Fruit fly (Drosophila melanogaster) whole organism, prepupa: Measurements from ENCODE around the gene upSET.

Experiments used
- Blimp-1 ChIP-seq: fragments of 200-800 bp; sonication (Bioruptor generic); optimal IDR thresholded peaks from 3 replicates; lab custom pipeline; 2017; ENCODE audit warnings: missing biosample characterization, missing genetic modification characterization, mild to moderate bottlenecking, moderate library complexity, missing genetic modification reagents
- CG10631 ChIP-seq: fragments of 200-800 bp; sonication (Bioruptor generic); optimal IDR thresholded peaks from 2 replicates; lab custom pipeline; 2016; ENCODE audit warnings: missing biosample characterization, missing genetic modification characterization
- CG11294 ChIP-seq: fragments of 200-800 bp; sonication (Bioruptor generic); IDR thresholded peaks from 2 replicates; pipeline ENCODE4 v1.3.6; 2022; ENCODE audit warnings: missing biosample characterization, missing genetic modification characterization
- CG15336 ChIP-seq: fragments of 200-800 bp; sonication (Bioruptor generic); IDR thresholded peaks from 2 replicates; pipeline ENCODE4 v1.3.6; 2022; ENCODE audit warnings: missing biosample characterization, missing genetic modification characterization
- CG1621 ChIP-seq: fragments of 200-800 bp; sonication (Bioruptor generic); optimal IDR thresholded peaks from 3 replicates; lab custom pipeline; 2018; ENCODE audit warnings: missing biosample characterization, mild to moderate bottlenecking, missing genetic modification characterization
- CG16779 ChIP-seq: fragments of 200-800 bp; sonication (Bioruptor generic); optimal IDR thresholded peaks from 3 replicates; lab custom pipeline; 2017; ENCODE audit warnings: missing biosample characterization, mild to moderate bottlenecking, missing genetic modification characterization
- CG3032 ChIP-seq: fragments of 200-800 bp; optimal IDR thresholded peaks from 2 replicates; lab custom pipeline; 2019; ENCODE audit warnings: missing biosample characterization, mild to moderate bottlenecking, missing genetic modification characterization, moderate library complexity
- CG31627 ChIP-seq: fragments of 200-800 bp; sonication (Bioruptor generic); optimal IDR thresholded peaks from 3 replicates; lab custom pipeline; 2016; ENCODE audit warnings: missing biosample characterization, missing genetic modification characterization
- CG32006 ChIP-seq: fragments of 200-800 bp; sonication (Bioruptor generic); optimal IDR thresholded peaks from 3 replicates; lab custom pipeline; 2017; ENCODE audit warnings: missing biosample characterization, mild to moderate bottlenecking, missing genetic modification characterization
- CG34406 ChIP-seq: fragments of 200-800 bp; sonication (Bioruptor generic); optimal IDR thresholded peaks from 3 replicates; lab custom pipeline; 2016; ENCODE audit warnings: missing biosample characterization, missing genetic modification characterization
- CG3919 ChIP-seq: fragments of 200-800 bp; sonication (Bioruptor generic); optimal IDR thresholded peaks from 3 replicates; lab custom pipeline; 2016; ENCODE audit warnings: missing biosample characterization, missing genetic modification characterization
- CG4318 ChIP-seq: fragments of 200-800 bp; sonication (Bioruptor generic); optimal IDR thresholded peaks from 3 replicates; lab custom pipeline; 2017; ENCODE audit warnings: missing biosample characterization, mild to moderate bottlenecking, missing genetic modification characterization
- CG6163 ChIP-seq: fragments of 200-800 bp; sonication (Bioruptor generic); IDR thresholded peaks from 3 replicates; pipeline ENCODE4 v1.3.6; 2022; ENCODE audit warnings: missing biosample characterization, missing genetic modification characterization
- CG6276 ChIP-seq: fragments of 200-800 bp; sonication (Bioruptor generic); optimal IDR thresholded peaks from 2 replicates; lab custom pipeline; 2017; ENCODE audit warnings: missing biosample characterization, mild to moderate bottlenecking, missing genetic modification characterization
- CG6792 ChIP-seq: fragments of 200-800 bp; sonication (Bioruptor generic); optimal IDR thresholded peaks from 3 replicates; lab custom pipeline; 2016; ENCODE audit warnings: missing biosample characterization, missing genetic modification characterization
- CG6808 ChIP-seq: fragments of 200-800 bp; sonication (Bioruptor generic); optimal IDR thresholded peaks from 3 replicates; lab custom pipeline; 2017; ENCODE audit warnings: missing biosample characterization, missing genetic modification characterization, mild to moderate bottlenecking, moderate library complexity, missing genetic modification reagents
- CG7368 ChIP-seq: fragments of 200-800 bp; sonication (Bioruptor generic); optimal IDR thresholded peaks from 3 replicates; lab custom pipeline; 2016; ENCODE audit warnings: missing biosample characterization, missing genetic modification characterization
- CG8632 ChIP-seq: fragments of 200-800 bp; sonication (Bioruptor generic); optimal IDR thresholded peaks from 3 replicates; lab custom pipeline; 2016; ENCODE audit warnings: missing biosample characterization, missing genetic modification characterization
- CG9139 ChIP-seq: fragments of 200-800 bp; sonication (Bioruptor generic); optimal IDR thresholded peaks from 3 replicates; lab custom pipeline; 2017; ENCODE audit warnings: missing biosample characterization, mild to moderate bottlenecking, missing genetic modification characterization
- Eip75B ChIP-seq: fragments of 200-800 bp; sonication (Bioruptor generic); optimal IDR thresholded peaks from 3 replicates; lab custom pipeline; 2016; ENCODE audit warnings: missing biosample characterization, missing genetic modification characterization
- Eip78C ChIP-seq: fragments of 200-800 bp; sonication (Bioruptor generic); peaks from one replicate; lab custom pipeline; 2016; ENCODE audit warnings: missing biosample characterization, missing genetic modification characterization
- Ets21C ChIP-seq: fragments of 200-800 bp; sonication (Bioruptor generic); optimal IDR thresholded peaks from 3 replicates; lab custom pipeline; 2016; ENCODE audit warnings: missing biosample characterization, missing genetic modification characterization
- Gug ChIP-seq: fragments of 200-800 bp; sonication (Bioruptor generic); IDR thresholded peaks from 2 replicates; pipeline ENCODE4 v1.3.6; 2022; ENCODE audit warnings: missing biosample characterization, missing genetic modification characterization
- Hr38 ChIP-seq: sonication (Bioruptor generic); optimal IDR thresholded peaks from 2 replicates; lab custom pipeline; 2016; ENCODE audit warnings: missing biosample characterization, missing genetic modification characterization
- Hr39 ChIP-seq: fragments of 200-800 bp; sonication (Bioruptor generic); optimal IDR thresholded peaks from 2 replicates; lab custom pipeline; 2016; ENCODE audit warnings: missing biosample characterization, missing genetic modification characterization
- Hr4 ChIP-seq: fragments of 200-800 bp; sonication (Bioruptor generic); optimal IDR thresholded peaks from 3 replicates; lab custom pipeline; 2016; ENCODE audit warnings: missing biosample characterization, missing genetic modification characterization
- Met ChIP-seq: fragments of 200-800 bp; sonication (Bioruptor generic); optimal IDR thresholded peaks from 3 replicates; lab custom pipeline; 2016; ENCODE audit warnings: missing biosample characterization, missing genetic modification characterization
- Smox ChIP-seq: fragments of 200-800 bp; sonication (Bioruptor generic); optimal IDR thresholded peaks from 3 replicates; lab custom pipeline; 2016; ENCODE audit warnings: missing biosample characterization, missing genetic modification characterization
- Sox102F ChIP-seq: fragments of 200-800 bp; sonication (Bioruptor generic); optimal IDR thresholded peaks from 2 replicates; lab custom pipeline; 2016; ENCODE audit warnings: missing biosample characterization, mild to moderate bottlenecking, missing genetic modification characterization
- Sox14 ChIP-seq: fragments of 200-800 bp; sonication (Bioruptor generic); optimal IDR thresholded peaks from 3 replicates; lab custom pipeline; 2016; ENCODE audit warnings: missing biosample characterization, missing genetic modification characterization
- Sox15 ChIP-seq: fragments of 200-800 bp; sonication (Bioruptor generic); optimal IDR thresholded peaks from 3 replicates; lab custom pipeline; 2016; ENCODE audit warnings: missing biosample characterization, missing genetic modification characterization
- achi ChIP-seq: fragments of 200-800 bp; sonication (Bioruptor generic); optimal IDR thresholded peaks from 3 replicates; lab custom pipeline; 2016; ENCODE audit warnings: missing biosample characterization, missing genetic modification characterization
- cyc ChIP-seq: fragments of 200-800 bp; sonication (Bioruptor generic); optimal IDR thresholded peaks from 3 replicates; lab custom pipeline; 2016; ENCODE audit warnings: missing biosample characterization, missing genetic modification characterization
- dsx ChIP-seq: fragments of 200-800 bp; optimal IDR thresholded peaks from 3 replicates; lab custom pipeline; 2019; ENCODE audit warnings: missing biosample characterization, mild to moderate bottlenecking, missing genetic modification characterization, moderate library complexity; ENCODE audit not compliant: poor library complexity, severe bottlenecking
- eg ChIP-seq: fragments of 200-800 bp; sonication (Bioruptor generic); IDR thresholded peaks from 3 replicates; pipeline ENCODE4 v1.3.6; 2022; ENCODE audit warnings: missing biosample characterization, missing genetic modification characterization
- fd85E ChIP-seq: fragments of 200-800 bp; sonication (Bioruptor generic); optimal IDR thresholded peaks from 3 replicates; lab custom pipeline; 2016; ENCODE audit warnings: missing biosample characterization, missing genetic modification characterization
- fkh ChIP-seq: fragments of 200-800 bp; sonication (Bioruptor generic); optimal IDR thresholded peaks from 3 replicates; lab custom pipeline; 2017; ENCODE audit warnings: missing biosample characterization, mild to moderate bottlenecking, missing genetic modification characterization, moderate library complexity
- net ChIP-seq: fragments of 200-800 bp; sonication (Bioruptor generic); optimal IDR thresholded peaks from 3 replicates; lab custom pipeline; 2016; ENCODE audit warnings: missing biosample characterization, missing genetic modification characterization
- pdm3 ChIP-seq: fragments of 200-800 bp; sonication (Bioruptor generic); optimal IDR thresholded peaks from 3 replicates; lab custom pipeline; 2016; ENCODE audit warnings: missing biosample characterization, missing genetic modification characterization
- spab ChIP-seq: fragments of 200-800 bp; sonication (Bioruptor generic); optimal IDR thresholded peaks from 2 replicates; lab custom pipeline; 2017; ENCODE audit warnings: missing biosample characterization, mild to moderate bottlenecking, missing genetic modification characterization, missing genetic modification reagents
- ss ChIP-seq, 2 experiments: fragments of 200-800 bp; sonication (Bioruptor generic); optimal IDR thresholded peaks; 2 replicates in 1 of 2; 3 replicates in 1 of 2; lab custom pipeline; 2017 to 2018; ENCODE audit warnings: mild to moderate bottlenecking in 2 of 2, missing biosample characterization in 2 of 2, missing genetic modification characterization in 2 of 2, moderate library complexity in 1 of 2
- svp ChIP-seq: fragments of 200-800 bp; sonication (Bioruptor generic); peaks from one replicate; lab custom pipeline; 2016; ENCODE audit warnings: missing biosample characterization, missing genetic modification characterization
- topi ChIP-seq: fragments of 200-800 bp; sonication (Bioruptor generic); optimal IDR thresholded peaks from 3 replicates; lab custom pipeline; 2016; ENCODE audit warnings: missing biosample characterization, missing genetic modification characterization
- vri ChIP-seq: fragments of 200-800 bp; sonication (Bioruptor generic); optimal IDR thresholded peaks from 3 replicates; lab custom pipeline; 2016; ENCODE audit warnings: missing biosample characterization, mild to moderate bottlenecking, missing genetic modification characterization

upSET gene

DNA sequence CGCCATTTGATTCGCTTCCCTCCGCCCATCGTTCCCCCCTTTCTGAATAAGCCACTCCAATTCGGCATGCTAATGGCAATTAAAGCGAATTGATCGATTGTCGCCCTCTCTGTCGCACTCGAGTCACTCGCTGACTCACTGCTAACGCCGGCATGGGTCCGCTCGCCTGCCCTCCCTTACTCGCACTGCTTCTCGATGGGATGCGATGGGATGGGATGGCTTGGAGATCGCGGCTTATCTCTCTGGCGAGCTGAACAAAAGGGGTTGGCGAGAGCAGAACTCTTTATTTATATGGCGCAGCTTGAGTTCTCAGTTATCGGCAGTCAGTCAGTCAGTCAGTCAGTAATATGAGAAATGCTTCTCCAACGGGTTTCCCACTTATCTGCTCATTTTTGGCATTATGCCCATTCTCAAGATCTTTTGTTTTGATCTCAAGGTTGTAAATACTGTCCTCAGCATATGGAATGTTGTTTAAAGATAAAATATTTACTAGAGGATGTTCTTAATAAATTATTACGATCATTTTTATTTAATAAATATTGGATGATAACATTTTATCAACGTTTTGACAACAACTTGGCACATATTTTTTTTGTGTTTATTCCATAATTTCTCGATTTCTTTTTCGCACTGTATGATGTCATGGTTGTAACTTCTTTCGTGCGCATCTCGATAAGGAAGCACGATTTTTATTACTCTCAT lies 54.0 kb downstream of the upSET start (continued):
- TF ChIP-seq Smox (GFP tag; lab: Kevin White, UChicago) = peak; percentile 44
- TF ChIP-seq ss (GFP tag; optimal IDR thresholded peaks at IDR 0.05; lab: Kevin White, UChicago) = no peak
- peak; percentile 30 for TF ChIP-seq topi (GFP tag; lab: Kevin White, UChicago)
- no peak for TF ChIP-seq Ets21C
- peak; percentile 53 for TF ChIP-seq Sox102F
- peak; percentile 3 for TF ChIP-seq pdm3
- TF ChIP-seq vri (GFP tag; lab: Kevin White, UChicago) = no peak
- TF ChIP-seq achi (GFP tag; lab: Kevin White, UChicago) = peak; percentile 15
- no peak for TF ChIP-seq CG15336 (GFP tag; lab: Robert Waterston, UW)
- no peak for TF ChIP-seq CG9139 (GFP tag; lab: Kevin White, UChicago)
- no peak for TF ChIP-seq CG7368 (GFP tag; lab: Kevin White, UChicago)
- no peak for TF ChIP-seq Hr4
- peak; percentile 70 for TF ChIP-seq svp (GFP tag; lab: Kevin White, UChicago)
- no peak for TF ChIP-seq spab (GFP tag; lab: Kevin White, UChicago)
- TF ChIP-seq, all 60 proteins: peak for 15

DNA sequence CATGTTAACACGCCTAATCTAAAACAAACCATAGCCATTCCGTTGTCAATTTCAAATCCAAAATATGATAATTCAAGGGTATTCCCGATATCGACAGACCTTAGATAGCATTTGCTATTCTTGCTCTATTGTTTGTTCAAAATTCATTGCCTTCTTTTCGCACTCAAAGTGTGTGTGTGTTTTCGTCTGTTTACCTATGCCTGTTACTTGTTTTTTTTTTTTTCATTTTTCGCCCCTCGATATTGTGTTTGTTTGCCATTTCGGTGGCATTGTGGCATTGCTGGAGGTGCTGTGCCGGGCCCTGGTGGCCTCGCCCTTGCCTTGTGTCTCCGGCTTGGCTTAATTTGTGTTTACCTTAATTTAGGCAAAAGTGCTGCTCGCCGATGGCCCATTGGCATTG lies 54.9 kb downstream of the upSET start:
- TF ChIP-seq Hr39 (GFP tag; lab: Kevin White, UChicago) = no peak
- peak; percentile 74 for TF ChIP-seq fkh (GFP tag; lab: Kevin White, UChicago)
- TF ChIP-seq CG10631 = no peak
- TF ChIP-seq, all 60 proteins: peak for 1

DNA sequence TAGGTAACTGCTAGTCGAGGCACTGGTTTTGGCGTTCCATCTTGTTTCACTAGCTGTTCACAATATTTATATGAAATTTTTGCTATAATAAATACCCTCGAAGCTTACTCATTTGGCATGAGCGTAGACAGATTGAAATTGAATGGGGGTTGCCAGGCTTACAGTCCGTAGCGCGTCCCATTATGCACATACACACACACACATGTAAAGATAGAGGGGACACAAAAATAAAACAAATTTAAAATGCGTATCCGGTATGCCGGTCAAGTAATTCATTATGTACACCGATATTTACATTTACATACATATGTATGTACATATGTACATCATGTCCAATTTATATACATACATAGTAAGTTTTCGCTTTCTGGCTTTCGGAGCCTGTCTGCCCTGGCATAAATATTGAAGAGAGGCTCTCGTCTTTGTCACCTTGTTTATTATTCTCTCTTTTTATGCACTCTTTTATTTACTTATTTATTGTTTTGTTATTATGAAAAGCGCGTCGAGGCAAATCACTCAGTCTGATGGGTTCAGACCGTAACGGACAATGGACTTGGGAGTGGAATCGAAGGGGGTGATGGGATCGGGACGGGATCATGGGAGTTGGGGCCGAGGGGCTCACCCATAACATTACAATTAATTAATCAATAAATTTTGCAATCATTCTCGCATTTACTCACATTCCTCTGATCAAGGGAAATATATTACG lies 57.5 kb downstream of the upSET start:
- TF ChIP-seq Ets21C (no peak), dsx (GFP tag; lab: Kevin White, UChicago) (peak; percentile 24), Hr38 (GFP tag; lab: Kevin White, UChicago) (no peak), cyc (peak; percentile 37), CG1621 (no peak), CG15336 (GFP tag; lab: Robert Waterston, UW) (0 out of 2 replicates have a peak, but pooled peaks have one; percentile 17), CG6276 (peak; percentile 30), CG6792 (GFP tag; lab: Kevin White, UChicago) (no peak), Sox102F (peak; percentile 51), net (GFP tag; lab: Kevin White, UChicago) (peak; percentile 50), CG31627 (GFP tag; lab: Kevin White, UChicago) (peak; percentile 39), CG8632 (peak; percentile 30), CG6163 (GFP tag; lab: Robert Waterston, UW) (peak; percentile 36; the same call in 2 of the 3 replicates), spab (GFP tag; lab: Kevin White, UChicago) (peak; percentile 8), CG3919 (GFP tag; lab: Kevin White, UChicago) (peak; percentile 27), CG3032 (tag; lab: Kevin White, UChicago) (peak; percentile 20), CG4318 (GFP tag; lab: Kevin White, UChicago) (no peak), topi (GFP tag; lab: Kevin White, UChicago) (peak; percentile 46), CG10631 (peak; percentile 17), CG32006 (GFP tag; lab: Kevin White, UChicago) (peak; percentile 39), Blimp-1 (GFP tag; lab: Kevin White, UChicago) (no peak), fd85E (GFP tag; lab: Kevin White, UChicago) (no peak), Met (GFP tag; lab: Kevin White, UChicago) (peak; percentile 54), Eip78C (peak; percentile 82), eg (GFP tag; lab: Robert Waterston, UW) (peak; percentile 52; the same call in 2 of the 3 replicates), Gug (peak; percentile 25; the same call in 1 of the 2 replicates), svp (GFP tag; lab: Kevin White, UChicago) (peak; percentile 98), CG6808 (GFP tag; lab: Kevin White, UChicago) (peak; percentile 54), achi (GFP tag; lab: Kevin White, UChicago) (peak; percentile 51), ss (GFP tag; optimal IDR thresholded peaks at IDR 0.05; lab: Kevin White, UChicago) (peak; percentile 58 to 80), CG16779 (tag; lab: Kevin White, UChicago) (no peak), CG34406 (GFP tag; lab: Kevin White, UChicago) (peak; percentile 35), Eip75B (GFP tag; lab: Kevin White, UChicago) (peak; percentile 28), vri (GFP tag; lab: Kevin White, UChicago) (no peak), Sox15 (GFP tag; lab: Kevin White, UChicago) (peak; percentile 25), CG11294 (GFP tag; lab: Robert Waterston, UW) (no peak), Smox (GFP tag; lab: Kevin White, UChicago) (no peak), Sox14 (GFP tag; lab: Kevin White, UChicago) (no peak)
